Fruit fly (Drosophila melanogaster): ENCODE data around the gene Mnat9.

The Mnat9 gene

DNA sequence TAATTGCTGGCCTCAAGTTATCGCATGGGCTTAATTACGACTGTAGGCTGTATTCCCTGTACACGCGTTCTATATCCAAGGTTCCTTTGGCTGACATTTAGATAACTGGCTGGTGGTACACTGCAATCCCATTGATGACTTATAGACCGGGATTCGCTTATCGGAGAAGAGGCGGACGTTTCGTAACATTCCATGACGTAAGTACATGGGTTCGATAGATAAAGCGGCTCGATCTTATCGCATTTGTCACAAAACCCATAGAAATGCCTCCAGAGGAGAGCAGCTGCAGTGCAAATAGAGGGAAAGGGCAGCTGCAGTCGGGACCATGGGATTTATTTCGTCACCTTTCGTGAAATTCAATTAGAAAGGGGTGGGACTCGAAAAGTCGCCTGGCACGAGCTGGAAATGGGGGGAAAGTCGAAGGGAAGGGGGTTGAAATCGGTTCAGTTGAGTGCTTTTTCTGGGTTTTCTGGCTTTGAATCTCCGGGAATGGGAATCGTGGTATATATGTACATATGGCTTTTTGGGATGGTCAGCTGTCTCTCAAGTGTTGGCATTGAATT, 8.6 kb downstream of the Mnat9 start (continued):
- TF ChIP-seq CG9215 (GFP tag; IDR thresholded peaks at IDR 0.05), result no peak
- TF ChIP-seq Bteb2 (GFP tag; optimal IDR thresholded peaks at IDR 0.05), result no peak
- no peak for TF ChIP-seq CG6765 (GFP tag; optimal IDR thresholded peaks at IDR 0.05)
- no peak for TF ChIP-seq dimm (GFP tag; IDR thresholded peaks at IDR 0.05)
- TF ChIP-seq BtbVII (GFP tag; optimal IDR thresholded peaks at IDR 0.05), result no peak
- TF ChIP-seq TFAM (GFP tag; optimal IDR thresholded peaks at IDR 0.05), result no peak

DNA sequence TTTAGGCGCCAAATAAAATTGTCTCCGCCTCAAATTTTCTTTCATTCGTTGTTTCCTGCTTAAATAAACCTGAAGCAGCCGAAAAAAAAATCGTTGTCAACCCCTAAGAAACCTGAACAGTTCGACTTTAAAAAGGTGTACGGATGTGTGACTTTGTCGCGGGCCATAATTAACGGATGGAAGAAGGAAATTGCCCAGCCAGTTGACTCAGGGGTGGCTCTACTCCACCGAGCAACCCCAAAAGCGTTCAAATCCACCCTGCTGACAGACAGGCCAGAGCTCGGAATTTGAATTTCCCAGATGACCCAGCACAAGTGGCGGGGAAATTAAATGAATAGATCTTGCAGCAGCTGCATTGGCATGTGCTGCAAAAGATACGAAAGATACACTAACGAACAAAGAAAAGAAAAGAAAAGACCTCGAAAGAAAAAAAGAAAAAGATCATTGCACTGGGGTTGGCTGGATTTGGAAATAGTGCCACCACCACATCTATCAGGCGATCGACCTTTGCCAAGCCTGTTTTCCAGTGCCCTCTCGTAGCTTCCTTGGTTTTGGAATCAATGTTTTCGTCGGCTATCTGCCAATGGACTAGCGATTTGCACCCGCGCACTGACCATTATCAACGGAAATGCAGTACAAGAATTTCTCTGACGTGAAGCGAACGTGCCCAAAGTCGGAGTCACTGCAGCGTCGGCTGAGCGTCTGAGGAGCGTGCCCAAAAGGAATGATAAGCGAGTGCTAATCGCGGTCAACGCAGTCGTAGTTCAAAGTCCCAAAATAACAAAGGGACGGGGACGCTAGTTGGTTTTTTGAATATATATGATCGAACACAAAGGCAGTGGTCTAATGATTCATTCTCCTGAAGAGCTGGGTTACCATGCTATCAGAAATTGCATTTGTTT, 9.5 kb downstream of the Mnat9 start:
- TF ChIP-seq CG17912 (GFP tag; optimal IDR thresholded peaks at IDR 0.05) (no peak), zfh1 (GFP tag; IDR thresholded peaks at IDR 0.05) (no peak), odd (GFP tag; optimal IDR thresholded peaks at IDR 0.05) (no peak), CG2202 (tag; optimal IDR thresholded peaks at IDR 0.05) (no peak), CG14667 (GFP tag; IDR thresholded peaks at IDR 0.05) (no peak), pita (GFP tag; optimal IDR thresholded peaks at IDR 0.05) (no peak), Ets65A (GFP tag) (no peak), zfh2 (GFP tag; optimal IDR thresholded peaks at IDR 0.05) (no peak), nerfin-1 (tag; optimal IDR thresholded peaks at IDR 0.05) (peak; percentile 91), CG4854 (GFP tag; optimal IDR thresholded peaks at IDR 0.05) (no peak), Deaf1 (tag; optimal IDR thresholded peaks at IDR 0.05) (no peak), danr (GFP tag; IDR thresholded peaks at IDR 0.05) (no peak), Med (GFP tag) (peak; percentile 6), CG1024 (GFP tag; IDR thresholded peaks at IDR 0.05) (no peak), sens (GFP tag) (peak; percentile 40), row (GFP tag; IDR thresholded peaks at IDR 0.05) (no peak), seq (GFP tag; IDR thresholded peaks at IDR 0.05) (peak; percentile 44; the same call in 1 of the 2 replicates), bab2 (GFP tag; optimal IDR thresholded peaks at IDR 0.05) (no peak), ab (GFP tag; optimal IDR thresholded peaks at IDR 0.05) (no peak), tll (GFP tag; optimal IDR thresholded peaks at IDR 0.05) (no peak), mld (GFP tag; IDR thresholded peaks at IDR 0.05; ENCODE audit: partially characterized antibody) (no peak), D19A (tag; optimal IDR thresholded peaks at IDR 0.05) (peak; percentile 13), CG4424 (GFP tag; optimal IDR thresholded peaks at IDR 0.05) (no peak), sob (GFP tag; IDR thresholded peaks at IDR 0.05) (no peak), CG10274 (GFP tag; optimal IDR thresholded peaks at IDR 0.05) (no peak), CG8290 (GFP tag; optimal IDR thresholded peaks at IDR 0.05) (no peak), CG8290 (tag; optimal IDR thresholded peaks at IDR 0.05) (no peak), dmrt11E (tag; optimal IDR thresholded peaks at IDR 0.05) (no peak), CG15479 (GFP tag; optimal IDR thresholded peaks at IDR 0.05) (peak; percentile 93), knrl (GFP tag; IDR thresholded peaks at IDR 0.05; ENCODE audit: partially characterized antibody) (no peak), emc (GFP tag; optimal IDR thresholded peaks at IDR 0.05) (no peak), Fer3 (tag; optimal IDR thresholded peaks at IDR 0.05) (no peak), HLH4C (GFP tag; IDR thresholded peaks at IDR 0.05; ENCODE audit: partially characterized antibody) (no peak), Nf-YC (tag; optimal IDR thresholded peaks at IDR 0.05) (no peak), gfzf (GFP tag; optimal IDR thresholded peaks at IDR 0.05) (peak; percentile 8), CG6791 (GFP tag; IDR thresholded peaks at IDR 0.05; ENCODE audit: partially characterized antibody) (0 out of 3 replicates have a peak, but pooled peaks have one; percentile 4), onecut (GFP tag; IDR thresholded peaks at IDR 0.05) (no peak), CG3726 (GFP tag; IDR thresholded peaks at IDR 0.05) (no peak), CG6689 (GFP tag; IDR thresholded peaks at IDR 0.05) (no peak), Hmr (GFP tag; optimal IDR thresholded peaks at IDR 0.05) (no peak), Hand (GFP tag; optimal IDR thresholded peaks at IDR 0.05) (no peak), pfk (GFP tag; optimal IDR thresholded peaks at IDR 0.05) (peak; percentile 30)

Measured in whole organism, embryonic.